Worm (Caenorhabditis elegans) whole organism, young adult: ENCODE results near the gene F44E5.17.

Source experiments
- B0336.3 ChIP-seq: fragments of 200-800 bp; sonication (Bioruptor generic); IDR thresholded peaks from 2 replicates; pipeline ENCODE4 v1.3.6; 2022; ENCODE audit warnings: missing genetic modification characterization, missing compliant biosample characterization
- C17E4.6 ChIP-seq: fragments of 200-800 bp; sonication (Bioruptor generic); IDR thresholded peaks from 2 replicates; pipeline ENCODE4 v1.3.6; 2022; ENCODE audit warnings: missing genetic modification reagents, missing genetic modification characterization, missing compliant biosample characterization
- F33H1.4 ChIP-seq: fragments of 200-800 bp; sonication (Bioruptor generic); IDR thresholded peaks from 2 replicates; pipeline ENCODE4 v1.3.6; 2022; ENCODE audit warnings: missing genetic modification reagents, missing genetic modification characterization, missing compliant biosample characterization
- F37B4.10 ChIP-seq: fragments of 200-800 bp; sonication (Bioruptor generic); IDR thresholded peaks from 2 replicates; pipeline ENCODE4 v1.3.6; 2022; ENCODE audit warnings: missing genetic modification characterization, missing compliant biosample characterization
- F55B11.4 ChIP-seq: sonication (generic microtip); optimal IDR thresholded peaks from 2 replicates; lab custom pipeline; 2016; ENCODE audit warnings: missing compliant biosample characterization, missing genetic modification characterization, borderline replicate concordance; ENCODE audit not compliant: insufficient read depth
- K12H6.12 ChIP-seq: fragments of 200-800 bp; sonication (Bioruptor generic); optimal IDR thresholded peaks from 2 replicates; lab custom pipeline; 2018; ENCODE audit warnings: mild to moderate bottlenecking, missing genetic modification characterization, missing compliant biosample characterization
- T07F8.4 ChIP-seq: sonication (generic microtip); optimal IDR thresholded peaks from 2 replicates; lab custom pipeline; 2016; ENCODE audit warnings: mild to moderate bottlenecking, missing genetic modification characterization, moderate library complexity, missing compliant biosample characterization
- Y53G8AR.9 ChIP-seq: fragments of 200-800 bp; sonication (Bioruptor generic); conservative IDR thresholded peaks from 2 replicates; pipeline ENCODE4 v1.3.6; 2022; ENCODE audit warnings: missing genetic modification reagents, missing genetic modification characterization, missing compliant biosample characterization
- Y95B8A.8 ChIP-seq: fragments of 200-800 bp; sonication (Bioruptor generic); IDR thresholded peaks from 2 replicates; pipeline ENCODE4 v1.3.6; 2022; ENCODE audit warnings: missing genetic modification reagents, missing genetic modification characterization, missing compliant biosample characterization
- athp-1 ChIP-seq: sonication (generic microtip); optimal IDR thresholded peaks from 2 replicates; lab custom pipeline; 2017; ENCODE audit warnings: mild to moderate bottlenecking, missing genetic modification characterization, missing compliant biosample characterization
- attf-3 ChIP-seq: fragments of 200-800 bp; sonication (Bioruptor generic); conservative IDR thresholded peaks from 2 replicates; pipeline ENCODE4 v1.3.6; 2022; ENCODE audit warnings: missing genetic modification reagents, missing genetic modification characterization, missing compliant biosample characterization
- bed-1 ChIP-seq: fragments of 200-800 bp; sonication (Bioruptor generic); IDR thresholded peaks from 2 replicates; pipeline ENCODE4 v1.3.6; 2022; ENCODE audit warnings: missing genetic modification reagents, missing genetic modification characterization, missing compliant biosample characterization
- cebp-1 ChIP-seq, 2 experiments: fragments of 200-800 bp in 1 of 2; sonication (Bioruptor generic) in 1 of 2; sonication (generic microtip) in 1 of 2; IDR thresholded peaks in 1 of 2; optimal IDR thresholded peaks in 1 of 2; 2 replicates each; pipeline versions ENCODE4 v1.3.6 to Lab custom; 2017 to 2022; ENCODE audit warnings: missing compliant biosample characterization in 2 of 2, missing genetic modification characterization in 2 of 2, mild to moderate bottlenecking in 1 of 2, missing genetic modification reagents in 1 of 2, moderate library complexity in 1 of 2
- ceh-100 ChIP-seq: fragments of 200-800 bp; sonication (Bioruptor generic); IDR thresholded peaks from 2 replicates; pipeline ENCODE4 v1.3.6; 2022; ENCODE audit warnings: missing genetic modification reagents, missing genetic modification characterization, missing compliant biosample characterization
- ceh-40 ChIP-seq: fragments of 200-800 bp; sonication (Bioruptor generic); IDR thresholded peaks from 2 replicates; pipeline ENCODE4 v1.3.6; 2022; ENCODE audit warnings: missing genetic modification characterization, missing compliant biosample characterization
- ceh-58 ChIP-seq: fragments of 200-800 bp; sonication (Bioruptor generic); IDR thresholded peaks from 2 replicates; pipeline ENCODE4 v1.3.6; 2022; ENCODE audit warnings: missing genetic modification characterization, missing compliant biosample characterization
- ceh-91 ChIP-seq: fragments of 200-800 bp; sonication (Bioruptor generic); IDR thresholded peaks from 2 replicates; pipeline ENCODE4 v1.3.6; 2022; ENCODE audit warnings: missing genetic modification reagents, missing genetic modification characterization, missing compliant biosample characterization
- chd-7 ChIP-seq: sonication (generic microtip); optimal IDR thresholded peaks from 2 replicates; lab custom pipeline; 2016; ENCODE audit warnings: mild to moderate bottlenecking, missing genetic modification characterization, moderate library complexity, missing compliant biosample characterization
- dox-1 ChIP-seq: fragments of 200-800 bp; sonication (Bioruptor generic); IDR thresholded peaks from 2 replicates; pipeline ENCODE4 v1.3.6; 2022; ENCODE audit warnings: missing genetic modification reagents, missing genetic modification characterization, missing compliant biosample characterization
- dpl-1 ChIP-seq: fragments of 150-350 bp; optimal IDR thresholded peaks from 2 replicates; lab custom pipeline; 2014; ENCODE audit warnings: missing biosample characterization, missing genetic modification reagents, missing genetic modification characterization
- efl-1 ChIP-seq: fragments of 150-350 bp; optimal IDR thresholded peaks from 2 replicates; lab custom pipeline; 2014; ENCODE audit warnings: missing biosample characterization, missing genetic modification reagents, missing genetic modification characterization
- egl-18 ChIP-seq: fragments of 200-800 bp; sonication (Bioruptor generic); IDR thresholded peaks from 2 replicates; pipeline ENCODE4 v1.3.6; 2022; ENCODE audit warnings: missing genetic modification reagents, missing genetic modification characterization, missing compliant biosample characterization
- fkh-3 ChIP-seq: sonication (generic microtip); optimal IDR thresholded peaks from 2 replicates; lab custom pipeline; 2016; ENCODE audit warnings: mild to moderate bottlenecking, missing genetic modification characterization, missing compliant biosample characterization
- hlh-26 ChIP-seq: fragments of 200-800 bp; sonication (Bioruptor generic); conservative IDR thresholded peaks from 2 replicates; pipeline ENCODE4 v1.3.6; 2022; ENCODE audit warnings: missing genetic modification reagents, missing genetic modification characterization, missing compliant biosample characterization
- hmg-1.2 ChIP-seq: fragments of 200-800 bp; sonication (Bioruptor generic); IDR thresholded peaks from 2 replicates; pipeline ENCODE4 v1.3.6; 2022; ENCODE audit warnings: missing genetic modification reagents, missing genetic modification characterization, missing compliant biosample characterization
- hsf-1 ChIP-seq: fragments of 200-800 bp; sonication (Bioruptor generic); IDR thresholded peaks from 2 replicates; pipeline ENCODE4 v1.3.6; 2022; ENCODE audit warnings: missing genetic modification reagents, missing genetic modification characterization, missing compliant biosample characterization
- lag-1 ChIP-seq: fragments of 200-800 bp; sonication (Bioruptor generic); IDR thresholded peaks from 2 replicates; pipeline ENCODE4 v1.3.6; 2022; ENCODE audit warnings: missing genetic modification reagents, missing genetic modification characterization, missing compliant biosample characterization
- lin-35 ChIP-seq, 3 experiments: fragments of 150-350 bp in 2 of 3; sonication (generic microtip) in 1 of 3; optimal IDR thresholded peaks; 2 replicates each; lab custom pipeline; 2014 to 2018; ENCODE audit warnings: missing biosample characterization in 3 of 3, missing genetic modification characterization in 3 of 3, missing genetic modification reagents in 3 of 3
- lir-1 ChIP-seq: fragments of 200-800 bp; sonication (Bioruptor generic); conservative IDR thresholded peaks from 2 replicates; pipeline ENCODE4 v1.3.6; 2022; ENCODE audit warnings: missing genetic modification reagents, missing genetic modification characterization, missing compliant biosample characterization
- lsl-1 ChIP-seq: fragments of 200-800 bp; sonication (Bioruptor generic); optimal IDR thresholded peaks from 2 replicates; lab custom pipeline; 2018; ENCODE audit warnings: mild to moderate bottlenecking, missing genetic modification characterization, moderate library complexity, missing compliant biosample characterization
- madf-3 ChIP-seq: fragments of 200-800 bp; sonication (Bioruptor generic); IDR thresholded peaks from 2 replicates; pipeline ENCODE4 v1.3.6; 2022; ENCODE audit warnings: missing genetic modification reagents, missing genetic modification characterization, missing compliant biosample characterization
- mel-28 ChIP-seq: sonication (generic microtip); optimal IDR thresholded peaks from 2 replicates; lab custom pipeline; 2016; ENCODE audit warnings: borderline replicate concordance, mild to moderate bottlenecking, missing genetic modification characterization, missing compliant biosample characterization
- mxl-1 ChIP-seq: sonication (generic microtip); optimal IDR thresholded peaks from 2 replicates; lab custom pipeline; 2016; ENCODE audit warnings: missing genetic modification characterization, missing compliant biosample characterization
- nfyb-1 ChIP-seq: fragments of 200-800 bp; sonication (Bioruptor generic); IDR thresholded peaks from 2 replicates; pipeline ENCODE4 v1.3.6; 2022; ENCODE audit warnings: missing genetic modification reagents, missing genetic modification characterization, missing compliant biosample characterization
- pbrm-1 ChIP-seq: fragments of 200-800 bp; sonication (Bioruptor generic); IDR thresholded peaks from 2 replicates; pipeline ENCODE4 v1.3.6; 2022; ENCODE audit warnings: missing genetic modification reagents, missing genetic modification characterization, missing compliant biosample characterization
- pha-4 ChIP-seq: fragments of 150-350 bp; sonication (generic microtip); optimal IDR thresholded peaks from 2 replicates; lab custom pipeline; 2014; ENCODE audit warnings: missing biosample characterization, missing genetic modification reagents, missing genetic modification characterization
- rec-8 ChIP-seq, 2 experiments: sonication (generic microtip); optimal IDR thresholded peaks; 2 replicates each; lab custom pipeline; 2016; ENCODE audit warnings: mild to moderate bottlenecking in 2 of 2, missing genetic modification characterization in 2 of 2, missing genetic modification reagents in 2 of 2, missing genotype in 2 of 2, missing biosample characterization in 1 of 2, missing compliant biosample characterization in 1 of 2, moderate library complexity in 1 of 2
- repo-1 ChIP-seq: sonication (generic microtip); optimal IDR thresholded peaks from 2 replicates; lab custom pipeline; 2017; ENCODE audit warnings: mild to moderate bottlenecking, missing genetic modification characterization, missing compliant biosample characterization
- rpc-1 ChIP-seq, 2 experiments: fragments of 150-350 bp in 1 of 2; sonication (generic microtip) in 1 of 2; optimal IDR thresholded peaks; 2 replicates each; lab custom pipeline; 2014 to 2018; ENCODE audit warnings: missing biosample characterization in 1 of 2, missing genetic modification characterization in 1 of 2, missing genetic modification reagents in 1 of 2, missing genotype in 1 of 2
- sdz-38 ChIP-seq: sonication (generic microtip); optimal IDR thresholded peaks from 2 replicates; lab custom pipeline; 2016; ENCODE audit warnings: missing genotype, missing genetic modification characterization, missing compliant biosample characterization
- snpc-1.1 ChIP-seq: sonication (generic microtip); optimal IDR thresholded peaks from 2 replicates; lab custom pipeline; 2017; ENCODE audit warnings: missing genetic modification characterization, mild to moderate bottlenecking, missing compliant biosample characterization, antibody characterized with exemption, moderate library complexity, missing genotype, missing genetic modification reagents; ENCODE audit not compliant: insufficient read depth
- snpc-1.3 ChIP-seq: sonication (generic microtip); optimal IDR thresholded peaks from 2 replicates; lab custom pipeline; 2017; ENCODE audit warnings: missing genetic modification characterization, mild to moderate bottlenecking, missing compliant biosample characterization, antibody characterized with exemption, moderate library complexity, missing genotype, missing genetic modification reagents; ENCODE audit not compliant: insufficient read depth
- snpc-3.4 ChIP-seq: sonication (generic microtip); optimal IDR thresholded peaks from 2 replicates; lab custom pipeline; 2017; ENCODE audit warnings: missing genetic modification characterization, mild to moderate bottlenecking, missing compliant biosample characterization, antibody characterized with exemption, moderate library complexity, missing genotype, missing genetic modification reagents
- unc-62 ChIP-seq: fragments of 150-350 bp; optimal IDR thresholded peaks from 2 replicates; lab custom pipeline; 2014; ENCODE audit warnings: missing biosample characterization, missing genetic modification reagents, missing genetic modification characterization
- ztf-18 ChIP-seq: sonication (generic microtip); optimal IDR thresholded peaks from 2 replicates; lab custom pipeline; 2016; ENCODE audit warnings: missing genotype, mild to moderate bottlenecking, missing genetic modification characterization, missing compliant biosample characterization
- ztf-6 ChIP-seq: fragments of 200-800 bp; sonication (Bioruptor generic); IDR thresholded peaks from 2 replicates; pipeline ENCODE4 v1.3.6; 2022; ENCODE audit warnings: missing genetic modification reagents, missing genetic modification characterization, missing compliant biosample characterization

The F44E5.17 gene

DNA sequence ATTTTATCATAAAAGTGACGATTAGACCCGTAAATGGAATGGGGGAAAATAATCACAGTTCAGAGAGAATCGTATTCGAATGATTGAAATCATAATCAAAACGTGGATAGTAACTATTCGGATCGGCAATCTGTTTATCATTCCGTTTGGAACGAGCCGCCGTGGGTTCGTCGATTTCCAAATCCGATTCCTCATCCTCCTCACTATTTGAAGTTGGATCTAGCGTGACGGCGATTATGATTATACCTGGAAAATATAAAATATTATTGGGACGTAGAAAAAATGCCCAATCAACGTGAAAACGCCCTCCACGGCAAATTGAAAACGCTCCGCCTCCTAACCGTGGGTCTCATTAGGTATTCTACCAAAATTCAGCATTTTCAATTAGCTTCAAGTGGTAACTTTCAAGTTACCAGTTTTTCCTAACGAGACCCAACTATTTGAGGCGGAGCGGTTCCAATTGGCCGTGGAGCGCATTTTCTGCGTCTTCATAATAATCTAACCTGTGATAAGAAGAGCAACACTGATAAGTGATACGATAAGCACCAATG is 17.1 kb downstream of the F44E5.17 start (continued):
- TF ChIP-seq repo-1 (tag; lab: Kevin White, UChicago) (peak; percentile 80), chd-7 (tag; lab: Kevin White, UChicago) (peak; percentile 53), efl-1 (GFP tag; lab: Kevin White, UChicago) (no peak), snpc-1.1 (no peak), lin-35 (GFP tag; optimal IDR thresholded peaks at IDR 0.05; lab: Kevin White, UChicago) (peak in 1 of 3 experiments; percentile 40), attf-3 (no peak), ztf-6 (no peak), F55B11.4 (tag; lab: Kevin White, UChicago) (no peak), mel-28 (no peak), athp-1 (tag; lab: Kevin White, UChicago) (peak; percentile 42), ztf-18 (tag; lab: Kevin White, UChicago) (peak; percentile 27), ceh-91 (peak; percentile 23; the same call in 1 of the 2 replicates), hmg-1.2 (GFP tag; lab: Robert Waterston, UW) (peak; percentile 15; the same call in 1 of the 2 replicates), bed-1 (GFP tag; lab: Robert Waterston, UW) (no peak), ceh-40 (GFP tag; lab: Robert Waterston, UW) (no peak), hlh-26 (no peak), egl-18 (GFP tag; lab: Robert Waterston, UW) (no peak), C17E4.6 (GFP tag; lab: Robert Waterston, UW) (0 out of 2 replicates have a peak, but pooled peaks have one; percentile 6), lsl-1 (GFP tag; lab: Kevin White, UChicago) (no peak), T07F8.4 (tag; lab: Kevin White, UChicago) (no peak), pha-4 (tag; lab: Kevin White, UChicago) (no peak), rpc-1 (optimal IDR thresholded peaks at IDR 0.05; lab: Kevin White, UChicago) (no peak), rpc-1 (tag; optimal IDR thresholded peaks at IDR 0.05; lab: Kevin White, UChicago) (no peak), snpc-3.4 (no peak), dpl-1 (GFP tag; lab: Kevin White, UChicago) (no peak), lir-1 (no peak), snpc-1.3 (tag; lab: Kevin White, UChicago) (no peak), rec-8 (tag; optimal IDR thresholded peaks at IDR 0.05; lab: Kevin White, UChicago) (no peak), pbrm-1 (peak; percentile 16; the same call in 1 of the 2 replicates), cebp-1 (GFP tag; IDR thresholded peaks at IDR 0.05; lab: Robert Waterston, UW) (no peak), cebp-1 (tag; optimal IDR thresholded peaks at IDR 0.05; lab: Kevin White, UChicago) (peak; percentile 42), unc-62 (GFP tag; lab: Kevin White, UChicago) (no peak), F33H1.4 (GFP tag; lab: Robert Waterston, UW) (no peak), lag-1 (no peak), sdz-38 (no peak), K12H6.12 (peak; percentile 6), mxl-1 (no peak), ceh-58 (no peak), Y95B8A.8 (peak; percentile 49; the same call in 1 of the 2 replicates), Y53G8AR.9 (GFP tag; lab: Robert Waterston, UW) (peak; percentile 92; the same call in 1 of the 2 replicates), B0336.3 (peak; percentile 89), fkh-3 (tag; lab: Kevin White, UChicago) (peak; percentile 39), dox-1 (GFP tag; lab: Robert Waterston, UW) (0 out of 2 replicates have a peak, but pooled peaks have one; percentile 33), nfyb-1 (GFP tag; lab: Robert Waterston, UW) (peak; percentile 72), F37B4.10 (GFP tag; lab: Robert Waterston, UW) (no peak), ceh-100 (GFP tag; lab: Robert Waterston, UW) (no peak), madf-3 (GFP tag; lab: Robert Waterston, UW) (0 out of 2 replicates have a peak, but pooled peaks have one; percentile 15), hsf-1 (no peak)
